Fruit fly (Drosophila melanogaster): Measurements from ENCODE around the gene jvl.

- TF ChIP-seq fkh (GFP tag; optimal IDR thresholded peaks at IDR 0.05) (no peak), CG6808 (GFP tag; optimal IDR thresholded peaks at IDR 0.05) (no peak), cyc (GFP tag; optimal IDR thresholded peaks at IDR 0.05) (no peak), topi (GFP tag; optimal IDR thresholded peaks at IDR 0.05) (no peak)
Measured at dm6 chr3R:14779733-14780278, 38.4 kb downstream of the jvl start.

All from whole organism, prepupa.